Worm (Caenorhabditis elegans): ENCODE measurements around the gene R05A10.2.

R05A10.2 gene

DNA sequence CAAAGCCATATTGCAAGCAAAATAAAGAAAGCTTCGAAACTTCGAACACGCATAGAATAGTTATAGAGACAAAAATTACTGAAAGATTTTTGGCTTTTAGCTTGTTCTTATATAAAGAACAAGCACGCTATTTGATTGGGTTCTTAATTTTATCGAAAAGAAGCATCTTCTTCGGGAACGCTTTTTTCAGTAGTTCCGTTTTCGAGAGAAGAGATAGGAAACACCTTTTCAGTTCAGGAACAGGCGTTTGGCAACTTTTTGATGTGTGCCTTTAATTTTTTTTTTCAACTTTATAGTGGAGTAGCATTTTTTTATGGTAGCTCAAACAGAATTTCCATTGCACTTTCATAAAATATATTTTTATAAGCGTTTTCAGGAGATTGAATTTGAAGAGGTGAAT lies 14.3 kb upstream of the R05A10.2 start, which contains the start of gene R05A10.7:
Gene R05A10.7, minus strand, starts transcription at position 101 of the 400 bp plus-strand sequence.
- TF ChIP-seq lin-32 (GFP tag; optimal IDR thresholded peaks at IDR 0.05) (no peak), nhr-237 (tag; optimal IDR thresholded peaks at IDR 0.05) (no peak)

- TF ChIP-seq snpc-4 (tag; optimal IDR thresholded peaks at IDR 0.05) (no peak), ceh-83 (GFP tag; optimal IDR thresholded peaks at IDR 0.05) (no peak), ceh-43 (GFP tag; optimal IDR thresholded peaks at IDR 0.05) (no peak), nhr-237 (tag; optimal IDR thresholded peaks at IDR 0.05) (no peak), unc-62 (GFP tag; optimal IDR thresholded peaks at IDR 0.05) (no peak), nhr-2 (tag; optimal IDR thresholded peaks at IDR 0.05) (no peak), bed-3 (GFP tag; optimal IDR thresholded peaks at IDR 0.05) (no peak), sem-2 (GFP tag; optimal IDR thresholded peaks at IDR 0.05) (no peak), nhr-12 (tag; optimal IDR thresholded peaks at IDR 0.05) (no peak), ceh-39 (tag; optimal IDR thresholded peaks at IDR 0.05) (no peak), mls-2 (tag; optimal IDR thresholded peaks at IDR 0.05) (no peak), elt-3 (tag; optimal IDR thresholded peaks at IDR 0.05) (no peak), mep-1 (tag; optimal IDR thresholded peaks at IDR 0.05) (no peak), nhr-76 (tag; optimal IDR thresholded peaks at IDR 0.05) (no peak), hlh-1 (tag; optimal IDR thresholded peaks at IDR 0.05) (no peak)
Observed at ce11 chrIV:14164109-14164508, 13.0 kb upstream of the R05A10.2 start.

DNA sequence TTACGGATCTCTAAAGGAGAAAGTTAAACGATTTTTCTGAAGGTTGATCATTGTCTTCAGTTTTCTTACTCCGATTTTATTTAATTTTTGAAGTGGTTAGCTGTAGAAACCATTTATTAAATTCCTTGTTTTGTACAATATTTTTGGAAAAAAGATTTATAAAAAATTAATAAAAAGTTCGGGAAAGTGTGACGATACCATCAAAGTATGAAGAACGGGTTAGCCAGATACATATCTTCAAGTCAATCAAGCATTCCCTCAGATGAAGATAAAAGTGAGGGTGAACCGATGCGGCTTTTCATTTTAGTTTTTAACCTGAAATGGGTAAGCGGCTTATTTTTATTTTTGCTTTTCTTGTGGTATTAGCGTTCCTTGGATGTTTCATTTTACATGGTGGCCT lies 11.6 kb upstream of the R05A10.2 start, which contains the start of gene R05A10.6:
Gene R05A10.6, plus strand, starts transcription at position 301 of the 400 bp plus-strand sequence.
- TF ChIP-seq mab-5 (tag; optimal IDR thresholded peaks at IDR 0.05): no peak
- no peak for TF ChIP-seq blmp-1 (tag; optimal IDR thresholded peaks at IDR 0.05)
- TF ChIP-seq ceh-83 (GFP tag; optimal IDR thresholded peaks at IDR 0.05): no peak
- peak; percentile 51 for TF ChIP-seq elt-1 (tag; optimal IDR thresholded peaks at IDR 0.05; ENCODE audit: borderline replicate concordance, insufficient read depth)
- no peak for TF ChIP-seq ceh-39 (tag; optimal IDR thresholded peaks at IDR 0.05)
- no peak for TF ChIP-seq mep-1 (tag; optimal IDR thresholded peaks at IDR 0.05)
- TF ChIP-seq ztf-11 (tag; optimal IDR thresholded peaks at IDR 0.05): no peak

ce11 chrIV:14172181-14172580 lies 4.9 kb upstream of the R05A10.2 start, which contains the start of gene R05A10.4:
TSS of gene R05A10.4 (plus strand) at chrIV:14172481.
- TF ChIP-seq nhr-76 (tag; optimal IDR thresholded peaks at IDR 0.05) (no peak), pha-4 (tag; optimal IDR thresholded peaks at IDR 0.05) (no peak), elt-3 (tag; optimal IDR thresholded peaks at IDR 0.05) (no peak), mls-2 (tag; optimal IDR thresholded peaks at IDR 0.05) (no peak), snpc-4 (tag; optimal IDR thresholded peaks at IDR 0.05) (no peak), ceh-43 (GFP tag; optimal IDR thresholded peaks at IDR 0.05) (no peak), sptf-1 (tag; optimal IDR thresholded peaks at IDR 0.05) (no peak), nhr-237 (tag; optimal IDR thresholded peaks at IDR 0.05) (no peak), nhr-12 (tag; optimal IDR thresholded peaks at IDR 0.05) (no peak), flh-1 (GFP tag; optimal IDR thresholded peaks at IDR 0.05) (no peak), ztf-11 (tag; optimal IDR thresholded peaks at IDR 0.05) (no peak), tbx-8 (GFP tag; optimal IDR thresholded peaks at IDR 0.05) (no peak), lin-32 (GFP tag; optimal IDR thresholded peaks at IDR 0.05) (no peak)

DNA sequence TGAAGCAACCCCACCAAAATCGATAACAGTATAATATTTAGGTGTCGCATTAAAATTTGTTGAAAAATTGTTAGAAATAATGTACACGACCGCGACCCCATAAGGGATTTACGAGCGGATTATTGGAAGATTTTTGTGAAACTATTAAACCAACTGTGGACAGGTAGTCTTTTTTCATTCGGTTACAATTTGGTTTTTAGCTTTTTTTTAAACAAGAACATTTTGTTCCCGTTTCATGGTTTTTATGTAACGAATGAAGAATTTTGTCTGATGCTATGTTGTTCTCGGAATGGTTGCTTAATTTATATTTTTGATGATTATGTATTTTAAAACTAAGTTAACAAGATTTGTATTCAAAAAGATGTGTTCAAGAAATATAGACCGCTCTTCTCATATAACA lies 698 bp upstream of the R05A10.2 start, which contains the start of gene R05A10.3:
Gene R05A10.3, minus strand, starts transcription at position 101 of the 400 bp plus-strand sequence.
- TF ChIP-seq drap-1 (GFP tag; optimal IDR thresholded peaks at IDR 0.05) (no peak), bed-3 (GFP tag; optimal IDR thresholded peaks at IDR 0.05) (no peak), ceh-43 (GFP tag; optimal IDR thresholded peaks at IDR 0.05) (no peak), sem-2 (GFP tag; optimal IDR thresholded peaks at IDR 0.05) (no peak), mab-5 (tag; optimal IDR thresholded peaks at IDR 0.05) (no peak), M03D4.4 (tag; optimal IDR thresholded peaks at IDR 0.05) (no peak), sptf-1 (tag; optimal IDR thresholded peaks at IDR 0.05) (no peak), hlh-1 (tag; optimal IDR thresholded peaks at IDR 0.05) (no peak), ceh-83 (GFP tag; optimal IDR thresholded peaks at IDR 0.05) (no peak), unc-62 (GFP tag; optimal IDR thresholded peaks at IDR 0.05) (no peak), nhr-76 (tag; optimal IDR thresholded peaks at IDR 0.05) (no peak), mls-2 (tag; optimal IDR thresholded peaks at IDR 0.05) (no peak), lsy-2 (tag; optimal IDR thresholded peaks at IDR 0.05) (no peak), flh-1 (GFP tag; optimal IDR thresholded peaks at IDR 0.05) (no peak)

- TF ChIP-seq tbx-8 (GFP tag; optimal IDR thresholded peaks at IDR 0.05) (no peak), ham-2 (GFP tag; optimal IDR thresholded peaks at IDR 0.05) (no peak), sem-2 (GFP tag; optimal IDR thresholded peaks at IDR 0.05) (no peak), lsy-2 (tag; optimal IDR thresholded peaks at IDR 0.05) (no peak), ztf-11 (tag; optimal IDR thresholded peaks at IDR 0.05) (no peak), blmp-1 (tag; optimal IDR thresholded peaks at IDR 0.05) (no peak), mab-5 (tag; optimal IDR thresholded peaks at IDR 0.05) (no peak), nhr-237 (tag; optimal IDR thresholded peaks at IDR 0.05) (no peak), flh-1 (GFP tag; optimal IDR thresholded peaks at IDR 0.05) (no peak), nhr-28 (tag; optimal IDR thresholded peaks at IDR 0.05) (no peak), drap-1 (GFP tag; optimal IDR thresholded peaks at IDR 0.05) (no peak), lin-13 (tag; optimal IDR thresholded peaks at IDR 0.05) (no peak), nhr-12 (tag; optimal IDR thresholded peaks at IDR 0.05) (no peak), mep-1 (tag; optimal IDR thresholded peaks at IDR 0.05) (no peak), sptf-1 (tag; optimal IDR thresholded peaks at IDR 0.05) (no peak), cnd-1 (tag; optimal IDR thresholded peaks at IDR 0.05) (no peak), ceh-83 (GFP tag; optimal IDR thresholded peaks at IDR 0.05) (no peak), hlh-1 (tag; optimal IDR thresholded peaks at IDR 0.05) (no peak), ceh-39 (tag; optimal IDR thresholded peaks at IDR 0.05) (no peak), unc-39 (tag; optimal IDR thresholded peaks at IDR 0.05) (no peak)
Observed at ce11 chrIV:14182077-14182476, 5.0 kb downstream of the R05A10.2 start, which contains the start of gene R05A10.1. TSS of gene R05A10.1 (plus strand) at chrIV:14182377.
